Fruit fly (Drosophila melanogaster) whole organism, wandering third instar larva: ENCODE results near the gene spz5.

Source experiments
- Abd-B ChIP-seq: fragments of >200 bp; optimal IDR thresholded peaks from 2 replicates; lab custom pipeline; 2017; ENCODE audit warnings: missing biosample characterization, missing genetic modification characterization
- CG32264 ChIP-seq: fragments of 200-800 bp; sonication (Bioruptor generic); optimal IDR thresholded peaks from 2 replicates; lab custom pipeline; 2016; ENCODE audit warnings: missing biosample characterization, missing genetic modification characterization
- CG9705 ChIP-seq: fragments of 200-800 bp; sonication (Bioruptor generic); optimal IDR thresholded peaks from 2 replicates; lab custom pipeline; 2018; ENCODE audit warnings: missing biosample characterization, mild to moderate bottlenecking, missing genetic modification characterization
- CrebA ChIP-seq: fragments of 200-800 bp; sonication (Bioruptor generic); optimal IDR thresholded peaks from 2 replicates; lab custom pipeline; 2016; ENCODE audit warnings: missing biosample characterization, mild to moderate bottlenecking, missing genetic modification characterization, borderline replicate concordance
- Dfd ChIP-seq: fragments of >200 bp; optimal IDR thresholded peaks from 2 replicates; lab custom pipeline; 2017; ENCODE audit warnings: missing biosample characterization, missing genetic modification characterization
- Dif ChIP-seq: fragments of 200-275, 200-300 bp; sonication (Bioruptor generic); optimal IDR thresholded peaks from 2 replicates; lab custom pipeline; 2018; ENCODE audit warnings: missing biosample characterization, missing genetic modification characterization; ENCODE audit not compliant: partially characterized antibody
- GATAd ChIP-seq: sonication (Bioruptor generic); optimal IDR thresholded peaks from 2 replicates; lab custom pipeline; 2016; ENCODE audit warnings: missing biosample characterization, missing genetic modification characterization
- HLH106 ChIP-seq: fragments of 200-800 bp; optimal IDR thresholded peaks from 3 replicates; lab custom pipeline; 2019; ENCODE audit warnings: missing biosample characterization, mild to moderate bottlenecking, missing genetic modification characterization, moderate library complexity
- Hnf4 ChIP-seq: fragments of 200-800 bp; sonication (Bioruptor generic); optimal IDR thresholded peaks from 2 replicates; lab custom pipeline; 2016; ENCODE audit warnings: missing biosample characterization, mild to moderate bottlenecking, missing genetic modification characterization
- Hr78 ChIP-seq: fragments of >200 bp; optimal IDR thresholded peaks from 2 replicates; lab custom pipeline; 2017; ENCODE audit warnings: missing biosample characterization, missing genetic modification characterization
- Hr83 ChIP-seq: fragments of 200-300 bp; sonication (Bioruptor generic); optimal IDR thresholded peaks from 2 replicates; lab custom pipeline; 2016; ENCODE audit warnings: missing biosample characterization, mild to moderate bottlenecking, missing genetic modification characterization, moderate library complexity; ENCODE audit not compliant: poor library complexity, severe bottlenecking
- Jra ChIP-seq: sonication (Bioruptor generic); optimal IDR thresholded peaks from 2 replicates; lab custom pipeline; 2016; ENCODE audit warnings: missing biosample characterization, missing genetic modification characterization
- Mio ChIP-seq: sonication (Bioruptor generic); optimal IDR thresholded peaks from 2 replicates; lab custom pipeline; 2016; ENCODE audit warnings: missing biosample characterization, missing genetic modification characterization
- Myc ChIP-seq: fragments of >200 bp; optimal IDR thresholded peaks from 2 replicates; lab custom pipeline; 2017
- N ChIP-seq: fragments of >200 bp; optimal IDR thresholded peaks from 2 replicates; lab custom pipeline; 2018; ENCODE audit warnings: missing biosample characterization, missing external identifiers, missing genetic modification characterization
- OdsH ChIP-seq: fragments of 200-800 bp; sonication (Bioruptor generic); optimal IDR thresholded peaks from 2 replicates; lab custom pipeline; 2016; ENCODE audit warnings: missing biosample characterization, mild to moderate bottlenecking, missing genetic modification characterization
- Rel ChIP-seq, 2 experiments: fragments of 200-800 bp; sonication (Bioruptor generic) in 1 of 2; optimal IDR thresholded peaks; 2 replicates in 1 of 2; 3 replicates in 1 of 2; lab custom pipeline; 2016 to 2019; ENCODE audit warnings: mild to moderate bottlenecking in 2 of 2, missing biosample characterization in 2 of 2, missing genetic modification characterization in 2 of 2, moderate library complexity in 1 of 2
- Sp1 ChIP-seq: fragments of 200-800 bp; sonication (Bioruptor generic); optimal IDR thresholded peaks from 3 replicates; lab custom pipeline; 2019; ENCODE audit warnings: missing biosample characterization, mild to moderate bottlenecking, missing genetic modification characterization, moderate library complexity
- Vsx2 ChIP-seq: fragments of 200-300, 225-300 bp; sonication (Bioruptor generic); optimal IDR thresholded peaks from 2 replicates; lab custom pipeline; 2018; ENCODE audit warnings: missing biosample characterization, missing genetic modification characterization; ENCODE audit not compliant: partially characterized antibody
- br ChIP-seq: fragments of 200-800 bp; sonication (Bioruptor generic); optimal IDR thresholded peaks from 2 replicates; lab custom pipeline; 2016; ENCODE audit warnings: missing biosample characterization, missing genetic modification characterization
- brk ChIP-seq: fragments of 200-800 bp; sonication (Bioruptor generic); optimal IDR thresholded peaks from 2 replicates; lab custom pipeline; 2016; ENCODE audit warnings: missing biosample characterization, mild to moderate bottlenecking, missing genetic modification characterization
- dl ChIP-seq, 2 experiments: fragments of 175-275, 200-275 bp in 1 of 2; fragments of 200-275 bp in 1 of 2; sonication (Bioruptor generic); optimal IDR thresholded peaks; lab custom pipeline; 2018; ENCODE audit warnings: mild to moderate bottlenecking in 2 of 2, missing biosample characterization in 2 of 2, missing genetic modification characterization in 2 of 2, moderate library complexity in 2 of 2; ENCODE audit not compliant: partially characterized antibody in 2 of 2, insufficient read depth in 1 of 2
- dmrt93B ChIP-seq: fragments of 200-800 bp; sonication (Bioruptor generic); optimal IDR thresholded peaks from 2 replicates; lab custom pipeline; 2018; ENCODE audit warnings: missing biosample characterization, mild to moderate bottlenecking, missing genetic modification characterization
- dsf ChIP-seq: sonication (Bioruptor generic); optimal IDR thresholded peaks from 2 replicates; lab custom pipeline; 2016; ENCODE audit warnings: missing biosample characterization, missing genetic modification characterization, borderline replicate concordance
- ey ChIP-seq: fragments of 200-800 bp; sonication (Bioruptor generic); optimal IDR thresholded peaks from 2 replicates; lab custom pipeline; 2016; ENCODE audit warnings: missing biosample characterization, missing genetic modification characterization
- foxo ChIP-seq, 2 experiments: fragments of 200-800 bp; sonication (Bioruptor generic); optimal IDR thresholded peaks; 2 replicates in 1 of 2; 3 replicates in 1 of 2; lab custom pipeline; 2016 to 2017; ENCODE audit warnings: missing biosample characterization in 2 of 2, missing genetic modification characterization in 2 of 2
- fru ChIP-seq: fragments of 200-800 bp; sonication (Bioruptor generic); optimal IDR thresholded peaks from 3 replicates; lab custom pipeline; 2016; ENCODE audit warnings: missing biosample characterization, mild to moderate bottlenecking, missing genetic modification characterization
- h ChIP-seq: fragments of 200-800 bp; sonication (Bioruptor generic); optimal IDR thresholded peaks from 3 replicates; lab custom pipeline; 2016; ENCODE audit warnings: missing biosample characterization, mild to moderate bottlenecking, missing genetic modification characterization
- jim ChIP-seq: fragments of 175-275, 200-325 bp; sonication (Bioruptor generic); optimal IDR thresholded peaks from 2 replicates; lab custom pipeline; 2016; ENCODE audit warnings: missing biosample characterization, mild to moderate bottlenecking, missing genetic modification characterization
- lola ChIP-seq: fragments of >200 bp; optimal IDR thresholded peaks from 2 replicates; lab custom pipeline; 2017; ENCODE audit warnings: missing biosample characterization, missing genetic modification characterization
- pan ChIP-seq: fragments of >200 bp; optimal IDR thresholded peaks from 2 replicates; lab custom pipeline; 2017
- psq ChIP-seq: fragments of 200-800 bp; sonication (Bioruptor generic); optimal IDR thresholded peaks from 3 replicates; lab custom pipeline; 2017; ENCODE audit warnings: missing biosample characterization, mild to moderate bottlenecking, missing genetic modification characterization, moderate library complexity
- rgr ChIP-seq: fragments of 200-800 bp; sonication (Bioruptor generic); optimal IDR thresholded peaks from 3 replicates; lab custom pipeline; 2016; ENCODE audit warnings: missing biosample characterization, mild to moderate bottlenecking, missing genetic modification characterization
- sage ChIP-seq: fragments of 200-800 bp; sonication (Bioruptor generic); optimal IDR thresholded peaks from 2 replicates; lab custom pipeline; 2016; ENCODE audit warnings: missing biosample characterization, mild to moderate bottlenecking, missing genetic modification characterization
- sv ChIP-seq: fragments of 200-800 bp; sonication (Bioruptor generic); optimal IDR thresholded peaks from 3 replicates; lab custom pipeline; 2016; ENCODE audit warnings: missing biosample characterization, missing genetic modification characterization
- tai ChIP-seq: sonication (Bioruptor generic); optimal IDR thresholded peaks from 2 replicates; lab custom pipeline; 2016; ENCODE audit warnings: missing biosample characterization, missing genetic modification characterization
- usp ChIP-seq: fragments of >200 bp; optimal IDR thresholded peaks from 2 replicates; lab custom pipeline; 2017; ENCODE audit warnings: missing biosample characterization, missing genetic modification characterization
- woc ChIP-seq: sonication (Bioruptor generic); optimal IDR thresholded peaks from 2 replicates; lab custom pipeline; 2016; ENCODE audit warnings: missing biosample characterization, mild to moderate bottlenecking, missing genetic modification characterization

Gene spz5

dm6 chr3L:2838191-2838803 is 53.7 kb downstream of the spz5 start:
- TF ChIP-seq Rel (GFP tag; optimal IDR thresholded peaks at IDR 0.05; lab: Kevin White, UChicago) (no peak), Rel (tag; optimal IDR thresholded peaks at IDR 0.05; lab: Kevin White, UChicago) (peak; percentile 67), lola (GFP tag; lab: Kevin White, UChicago) (no peak), br (GFP tag; lab: Kevin White, UChicago) (no peak), Hr78 (no peak), h (GFP tag; lab: Kevin White, UChicago) (peak; percentile 76), OdsH (GFP tag; lab: Kevin White, UChicago) (peak; percentile 61), brk (GFP tag; lab: Kevin White, UChicago) (no peak), Myc (no peak), foxo (GFP tag; optimal IDR thresholded peaks at IDR 0.05; lab: Kevin White, UChicago) (peak in 1 of 2 experiments; percentile 70), rgr (GFP tag; lab: Kevin White, UChicago) (peak; percentile 45), Dif (no peak), pan (lab: Kevin White, UChicago) (no peak), HLH106 (tag; lab: Kevin White, UChicago) (peak; percentile 68), CrebA (GFP tag; lab: Kevin White, UChicago) (no peak), N (GFP tag; lab: Kevin White, UChicago) (no peak), dmrt93B (GFP tag; lab: Kevin White, UChicago) (peak; percentile 52), CG9705 (GFP tag; lab: Kevin White, UChicago) (no peak), sv (GFP tag; lab: Kevin White, UChicago) (no peak), Abd-B (GFP tag; lab: Kevin White, UChicago) (no peak), Jra (no peak), Hr83 (no peak), Hnf4 (GFP tag; lab: Kevin White, UChicago) (no peak), Dfd (GFP tag; lab: Kevin White, UChicago) (no peak), woc (no peak), ey (GFP tag; lab: Kevin White, UChicago) (peak; percentile 38), GATAd (GFP tag; lab: Kevin White, UChicago) (no peak), Vsx2 (GFP tag; lab: Kevin White, UChicago) (no peak), sage (GFP tag; lab: Kevin White, UChicago) (peak; percentile 22), CG32264 (GFP tag; lab: Kevin White, UChicago) (no peak), dsf (GFP tag; lab: Kevin White, UChicago) (no peak), Sp1 (GFP tag; lab: Kevin White, UChicago) (peak; percentile 47), fru (GFP tag; lab: Kevin White, UChicago) (peak; percentile 71), Mio (GFP tag; lab: Kevin White, UChicago) (no peak), dl (GFP tag; optimal IDR thresholded peaks at IDR 0.05; lab: Kevin White, UChicago; ENCODE audit: insufficient read depth in 1 of 2, partially characterized antibody in 2 of 2) (no peak), psq (peak; percentile 61), usp (no peak), jim (no peak), tai (no peak)

- TF ChIP-seq jim (no peak), tai (no peak), sage (GFP tag; lab: Kevin White, UChicago) (peak; percentile 46), woc (no peak), CrebA (GFP tag; lab: Kevin White, UChicago) (peak; percentile 27), br (GFP tag; lab: Kevin White, UChicago) (peak; percentile 23), usp (no peak), foxo (GFP tag; optimal IDR thresholded peaks at IDR 0.05; lab: Kevin White, UChicago) (no peak), Sp1 (GFP tag; lab: Kevin White, UChicago) (peak; percentile 50), HLH106 (tag; lab: Kevin White, UChicago) (peak; percentile 13), Hr83 (no peak), GATAd (GFP tag; lab: Kevin White, UChicago) (no peak), CG32264 (GFP tag; lab: Kevin White, UChicago) (no peak), CG9705 (GFP tag; lab: Kevin White, UChicago) (no peak), Hr78 (no peak), dl (GFP tag; optimal IDR thresholded peaks at IDR 0.05; lab: Kevin White, UChicago; ENCODE audit: insufficient read depth in 1 of 2, partially characterized antibody in 2 of 2) (no peak), Jra (no peak), Rel (GFP tag; optimal IDR thresholded peaks at IDR 0.05; lab: Kevin White, UChicago) (no peak), Rel (tag; optimal IDR thresholded peaks at IDR 0.05; lab: Kevin White, UChicago) (peak; percentile 16), ey (GFP tag; lab: Kevin White, UChicago) (no peak), pan (lab: Kevin White, UChicago) (no peak), h (GFP tag; lab: Kevin White, UChicago) (peak; percentile 6), sv (GFP tag; lab: Kevin White, UChicago) (no peak), dsf (GFP tag; lab: Kevin White, UChicago) (no peak), psq (peak; percentile 69), fru (GFP tag; lab: Kevin White, UChicago) (peak; percentile 20), Abd-B (GFP tag; lab: Kevin White, UChicago) (no peak), dmrt93B (GFP tag; lab: Kevin White, UChicago) (no peak), Dfd (GFP tag; lab: Kevin White, UChicago) (no peak), OdsH (GFP tag; lab: Kevin White, UChicago) (peak; percentile 0), brk (GFP tag; lab: Kevin White, UChicago) (no peak), Myc (no peak), N (GFP tag; lab: Kevin White, UChicago) (no peak), rgr (GFP tag; lab: Kevin White, UChicago) (no peak)
These were observed 54.5 kb downstream of the spz5 start for dm6 chr3L:2837417-2837816.
